Worm (Caenorhabditis elegans) whole organism, L1 larva: ENCODE data around the gene cua-1.

Source experiments
- C16A3.4 ChIP-seq: fragments of 150-350 bp; optimal IDR thresholded peaks from 2 replicates; lab custom pipeline; 2014; ENCODE audit warnings: missing biosample characterization, missing genetic modification characterization
- elt-2 ChIP-seq: sonication (generic microtip); optimal IDR thresholded peaks from 2 replicates; lab custom pipeline; 2016; ENCODE audit warnings: missing genetic modification characterization, mild to moderate bottlenecking, inconsistent platforms, missing compliant biosample characterization, missing genetic modification reagents
- nhr-11 ChIP-seq: fragments of 150-350 bp; optimal IDR thresholded peaks from 2 replicates; lab custom pipeline; 2014; ENCODE audit warnings: missing biosample characterization, missing genetic modification characterization
- rnt-1 ChIP-seq: sonication (generic microtip); optimal IDR thresholded peaks from 2 replicates; lab custom pipeline; 2016; ENCODE audit warnings: mild to moderate bottlenecking, missing genetic modification characterization, moderate library complexity, missing compliant biosample characterization
- tbx-2 ChIP-seq: sonication (generic microtip); optimal IDR thresholded peaks from 2 replicates; lab custom pipeline; 2016; ENCODE audit warnings: missing genetic modification characterization, missing compliant biosample characterization
- unc-62 ChIP-seq: fragments of 150-350 bp; optimal IDR thresholded peaks from 2 replicates; lab custom pipeline; 2014; ENCODE audit warnings: missing biosample characterization, missing genetic modification reagents, missing genetic modification characterization
- unc-98 ChIP-seq: fragments of 200-800 bp; sonication (Bioruptor generic); IDR thresholded peaks from 2 replicates; pipeline ENCODE4 v1.3.6; 2022; ENCODE audit warnings: missing genetic modification characterization, missing compliant biosample characterization
- vab-15 ChIP-seq: sonication (generic microtip); optimal IDR thresholded peaks from 2 replicates; lab custom pipeline; 2017; ENCODE audit warnings: missing genotype, mild to moderate bottlenecking, missing genetic modification characterization, missing compliant biosample characterization
- zag-1 ChIP-seq: fragments of 150-350 bp; optimal IDR thresholded peaks from 2 replicates; lab custom pipeline; 2014; ENCODE audit warnings: missing biosample characterization, missing genetic modification characterization
- ztf-11 ChIP-seq, 2 experiments: sonication (generic microtip); optimal IDR thresholded peaks; 2 replicates each; lab custom pipeline; 2016 to 2017; ENCODE audit warnings: missing genetic modification characterization in 2 of 2, missing biosample characterization in 1 of 2, missing compliant biosample characterization in 1 of 2

DNA sequence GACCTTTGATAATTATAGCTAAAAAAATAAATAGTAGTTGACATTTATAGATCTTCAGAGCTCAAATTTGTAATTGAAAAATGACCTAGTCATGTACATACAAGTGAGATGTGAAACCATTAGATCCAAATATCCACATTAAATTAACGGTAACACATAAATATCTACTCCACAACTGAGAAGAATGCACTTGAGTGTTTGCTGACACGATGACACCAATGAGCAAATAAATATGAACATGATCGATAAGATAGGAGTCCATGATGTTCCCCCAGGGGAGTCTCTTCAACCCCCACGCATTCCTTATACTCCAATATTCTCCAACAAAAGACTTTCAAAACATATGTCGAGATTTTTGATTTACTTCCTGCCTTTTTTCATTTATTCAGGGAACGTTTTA, 50.7 kb downstream of the cua-1 start, which contains the start of gene ttr-52:
- TF ChIP-seq elt-2 (tag; lab: Kevin White, UChicago), result no peak
- no peak for TF ChIP-seq tbx-2
- no peak for TF ChIP-seq C16A3.4 (tag; lab: Kevin White, UChicago)
- no peak for TF ChIP-seq nhr-11 (tag; lab: Kevin White, UChicago)
- TF ChIP-seq unc-62 (GFP tag; lab: Kevin White, UChicago), result no peak
- no peak for TF ChIP-seq vab-15 (tag; lab: Kevin White, UChicago)
- no peak for TF ChIP-seq ztf-11 (tag; optimal IDR thresholded peaks at IDR 0.05; lab: Kevin White, UChicago)
- TF ChIP-seq zag-1 (tag; lab: Kevin White, UChicago), result no peak
- no peak for TF ChIP-seq rnt-1 (tag; lab: Kevin White, UChicago)
- TF ChIP-seq unc-98 (GFP tag; lab: Robert Waterston, UW), result no peak
